Worm (Caenorhabditis elegans) whole organism, L4 larva: ENCODE measurements around the gene K05F1.9.

Experiments
- Y105C5A.15 ChIP-seq: fragments of 200-800 bp; sonication (Bioruptor generic); IDR thresholded peaks from 2 replicates; pipeline ENCODE4 v1.3.6; 2022; ENCODE audit warnings: missing genetic modification characterization, missing compliant biosample characterization
- aha-1 ChIP-seq: fragments of 150-350 bp; peaks from one replicate; lab custom pipeline; 2014; ENCODE audit warnings: missing biosample characterization, missing genetic modification characterization
- ama-1 ChIP-seq: fragments of 150-350 bp; optimal IDR thresholded peaks from 2 replicates; lab custom pipeline; 2014; ENCODE audit warnings: inconsistent platforms, mixed read lengths
- ceh-62 ChIP-seq: sonication (generic microtip); optimal IDR thresholded peaks from 2 replicates; lab custom pipeline; 2017; ENCODE audit warnings: missing biosample characterization, missing genetic modification characterization
- daf-16 ChIP-seq, 3 experiments: sonication (generic microtip); optimal IDR thresholded peaks; 2 replicates each; lab custom pipeline; 2016 to 2017; ENCODE audit warnings: missing genetic modification characterization in 3 of 3, missing genetic modification reagents in 3 of 3, mild to moderate bottlenecking in 2 of 3, missing compliant biosample characterization in 2 of 3, missing biosample characterization in 1 of 3, moderate library complexity in 1 of 3
- dmd-6 ChIP-seq: fragments of 200-800 bp; sonication (Bioruptor generic); IDR thresholded peaks from 2 replicates; pipeline ENCODE4 v1.3.6; 2022; ENCODE audit warnings: missing genetic modification reagents, missing genetic modification characterization, missing compliant biosample characterization
- dve-1 ChIP-seq: sonication (generic microtip); optimal IDR thresholded peaks from 2 replicates; lab custom pipeline; 2017; ENCODE audit warnings: antibody characterized with exemption, mild to moderate bottlenecking, missing genetic modification characterization, missing compliant biosample characterization; ENCODE audit not compliant: insufficient read depth
- hlh-11 ChIP-seq: fragments of 200-800 bp; sonication (Bioruptor generic); optimal IDR thresholded peaks from 2 replicates; lab custom pipeline; 2018; ENCODE audit warnings: mild to moderate bottlenecking, missing genetic modification characterization, missing compliant biosample characterization
- lin-1 ChIP-seq: fragments of 200-800 bp; sonication (Bioruptor generic); IDR thresholded peaks from 2 replicates; pipeline ENCODE4 v1.3.6; 2022; ENCODE audit warnings: missing genetic modification reagents, missing genetic modification characterization, missing compliant biosample characterization
- mes-2 ChIP-seq: sonication (generic microtip); optimal IDR thresholded peaks from 2 replicates; lab custom pipeline; 2016; ENCODE audit warnings: missing genotype, mild to moderate bottlenecking, missing genetic modification characterization, missing compliant biosample characterization; ENCODE audit not compliant: poor library complexity, severe bottlenecking
- mxl-3 ChIP-seq: fragments of 200-800 bp; sonication (Bioruptor generic); optimal IDR thresholded peaks from 2 replicates; lab custom pipeline; 2018; ENCODE audit warnings: mild to moderate bottlenecking, missing genetic modification characterization, missing compliant biosample characterization
- nhr-102 ChIP-seq: sonication (generic microtip); optimal IDR thresholded peaks from 2 replicates; lab custom pipeline; 2016; ENCODE audit warnings: mild to moderate bottlenecking, missing genetic modification characterization, moderate library complexity, missing compliant biosample characterization
- nhr-28 ChIP-seq: fragments of 150-350 bp; optimal IDR thresholded peaks from 2 replicates; lab custom pipeline; 2014; ENCODE audit warnings: missing biosample characterization, missing genetic modification characterization
- nhr-6 ChIP-seq: fragments of 150-350 bp; optimal IDR thresholded peaks from 2 replicates; lab custom pipeline; 2014; ENCODE audit warnings: missing biosample characterization, missing genetic modification characterization
- nhr-77 ChIP-seq: fragments of 150-350 bp; optimal IDR thresholded peaks from 2 replicates; lab custom pipeline; 2014; ENCODE audit warnings: missing biosample characterization, missing genetic modification characterization
- pqm-1 ChIP-seq: sonication (generic microtip); optimal IDR thresholded peaks from 2 replicates; lab custom pipeline; 2017; ENCODE audit warnings: missing biosample characterization, missing genetic modification characterization
- tra-1 ChIP-seq: fragments of 200-800 bp; sonication (Bioruptor generic); IDR thresholded peaks from 2 replicates; pipeline ENCODE4 v1.3.6; 2022; ENCODE audit warnings: missing genetic modification reagents, missing genetic modification characterization, missing compliant biosample characterization

Gene K05F1.9

DNA sequence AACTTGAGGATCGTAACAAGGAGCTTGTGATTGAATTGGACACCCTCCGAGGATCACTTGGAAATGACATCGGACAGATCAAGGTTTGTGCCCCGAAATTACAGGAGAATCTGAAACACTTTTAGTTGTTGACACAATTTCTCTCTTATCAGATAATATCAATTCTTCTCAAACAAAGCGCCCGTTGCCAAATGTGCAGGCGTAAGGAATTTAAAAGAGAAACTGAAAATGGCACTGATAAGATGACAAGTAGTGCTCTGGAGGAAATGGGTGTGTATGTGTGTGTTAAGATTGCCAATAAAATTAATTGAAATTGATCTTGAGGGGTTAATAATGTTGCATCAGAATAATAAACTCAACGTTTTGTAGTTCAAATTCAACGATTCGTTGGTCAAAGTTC lies 49.6 kb downstream of the K05F1.9 start:
- TF ChIP-seq mxl-3 (peak; percentile 17), Y105C5A.15 (GFP tag; lab: Robert Waterston, UW) (no peak), tra-1 (0 out of 2 replicates have a peak, but pooled peaks have one; percentile 49), nhr-77 (tag; lab: Kevin White, UChicago) (peak; percentile 69), ceh-62 (tag; lab: Kevin White, UChicago) (no peak), nhr-6 (no peak), pqm-1 (peak; percentile 92), ama-1 (lab: Kevin White, UChicago) (peak; percentile 8), aha-1 (peak; percentile 17), mes-2 (tag; lab: Kevin White, UChicago) (peak; percentile 9), nhr-102 (no peak), dve-1 (peak; percentile 77), dmd-6 (GFP tag; lab: Robert Waterston, UW) (peak; percentile 72), daf-16 (GFP tag; optimal IDR thresholded peaks at IDR 0.05; lab: Kevin White, UChicago) (no peak), daf-16 (tag; optimal IDR thresholded peaks at IDR 0.05; lab: Kevin White, UChicago) (peak; percentile 79), hlh-11 (tag; lab: Kevin White, UChicago) (peak; percentile 60), nhr-28 (tag; lab: Kevin White, UChicago) (peak; percentile 85), lin-1 (GFP tag; lab: Robert Waterston, UW) (0 out of 2 replicates have a peak, but pooled peaks have one; percentile 23)
